Worm (Caenorhabditis elegans): Measurements from ENCODE around the gene F31E3.12.

- TF ChIP-seq ceh-39 (tag; optimal IDR thresholded peaks at IDR 0.05) (no peak), nhr-76 (tag; optimal IDR thresholded peaks at IDR 0.05) (no peak), pha-4 (tag; optimal IDR thresholded peaks at IDR 0.05) (no peak), nhr-237 (tag; optimal IDR thresholded peaks at IDR 0.05) (peak; percentile 13), elt-3 (tag; optimal IDR thresholded peaks at IDR 0.05) (no peak), unc-62 (GFP tag; optimal IDR thresholded peaks at IDR 0.05) (no peak), ztf-11 (tag; optimal IDR thresholded peaks at IDR 0.05) (no peak)
Measured at ce11 chrIII:6951435-6951834, 17.8 kb upstream of the F31E3.12 start.
